Fruit fly (Drosophila melanogaster) whole organism, wandering third instar larva: Measurements from ENCODE around the gene CG11286.

Experiments used
- Abd-B ChIP-seq: fragments of >200 bp; optimal IDR thresholded peaks from 2 replicates; lab custom pipeline; 2017; ENCODE audit warnings: missing biosample characterization, missing genetic modification characterization
- CG32264 ChIP-seq: fragments of 200-800 bp; sonication (Bioruptor generic); optimal IDR thresholded peaks from 2 replicates; lab custom pipeline; 2016; ENCODE audit warnings: missing biosample characterization, missing genetic modification characterization
- CrebA ChIP-seq: fragments of 200-800 bp; sonication (Bioruptor generic); optimal IDR thresholded peaks from 2 replicates; lab custom pipeline; 2016; ENCODE audit warnings: missing biosample characterization, mild to moderate bottlenecking, missing genetic modification characterization, borderline replicate concordance
- Dfd ChIP-seq: fragments of >200 bp; optimal IDR thresholded peaks from 2 replicates; lab custom pipeline; 2017; ENCODE audit warnings: missing biosample characterization, missing genetic modification characterization
- Dif ChIP-seq: fragments of 200-275, 200-300 bp; sonication (Bioruptor generic); optimal IDR thresholded peaks from 2 replicates; lab custom pipeline; 2018; ENCODE audit warnings: missing biosample characterization, missing genetic modification characterization; ENCODE audit not compliant: partially characterized antibody
- GATAd ChIP-seq: sonication (Bioruptor generic); optimal IDR thresholded peaks from 2 replicates; lab custom pipeline; 2016; ENCODE audit warnings: missing biosample characterization, missing genetic modification characterization
- HLH106 ChIP-seq: fragments of 200-800 bp; optimal IDR thresholded peaks from 3 replicates; lab custom pipeline; 2019; ENCODE audit warnings: missing biosample characterization, mild to moderate bottlenecking, missing genetic modification characterization, moderate library complexity
- Hnf4 ChIP-seq: fragments of 200-800 bp; sonication (Bioruptor generic); optimal IDR thresholded peaks from 2 replicates; lab custom pipeline; 2016; ENCODE audit warnings: missing biosample characterization, mild to moderate bottlenecking, missing genetic modification characterization
- Hr78 ChIP-seq: fragments of >200 bp; optimal IDR thresholded peaks from 2 replicates; lab custom pipeline; 2017; ENCODE audit warnings: missing biosample characterization, missing genetic modification characterization
- Hr83 ChIP-seq: fragments of 200-300 bp; sonication (Bioruptor generic); optimal IDR thresholded peaks from 2 replicates; lab custom pipeline; 2016; ENCODE audit warnings: missing biosample characterization, mild to moderate bottlenecking, missing genetic modification characterization, moderate library complexity; ENCODE audit not compliant: poor library complexity, severe bottlenecking
- Jra ChIP-seq: sonication (Bioruptor generic); optimal IDR thresholded peaks from 2 replicates; lab custom pipeline; 2016; ENCODE audit warnings: missing biosample characterization, missing genetic modification characterization
- Mio ChIP-seq: sonication (Bioruptor generic); optimal IDR thresholded peaks from 2 replicates; lab custom pipeline; 2016; ENCODE audit warnings: missing biosample characterization, missing genetic modification characterization
- Myc ChIP-seq: fragments of >200 bp; optimal IDR thresholded peaks from 2 replicates; lab custom pipeline; 2017
- N ChIP-seq: fragments of >200 bp; optimal IDR thresholded peaks from 2 replicates; lab custom pipeline; 2018; ENCODE audit warnings: missing biosample characterization, missing external identifiers, missing genetic modification characterization
- OdsH ChIP-seq: fragments of 200-800 bp; sonication (Bioruptor generic); optimal IDR thresholded peaks from 2 replicates; lab custom pipeline; 2016; ENCODE audit warnings: missing biosample characterization, mild to moderate bottlenecking, missing genetic modification characterization
- Rel ChIP-seq, 2 experiments: fragments of 200-800 bp; sonication (Bioruptor generic) in 1 of 2; optimal IDR thresholded peaks; 2 replicates in 1 of 2; 3 replicates in 1 of 2; lab custom pipeline; 2016 to 2019; ENCODE audit warnings: mild to moderate bottlenecking in 2 of 2, missing biosample characterization in 2 of 2, missing genetic modification characterization in 2 of 2, moderate library complexity in 1 of 2
- Sp1 ChIP-seq: fragments of 200-800 bp; sonication (Bioruptor generic); optimal IDR thresholded peaks from 3 replicates; lab custom pipeline; 2019; ENCODE audit warnings: missing biosample characterization, mild to moderate bottlenecking, missing genetic modification characterization, moderate library complexity
- Vsx2 ChIP-seq: fragments of 200-300, 225-300 bp; sonication (Bioruptor generic); optimal IDR thresholded peaks from 2 replicates; lab custom pipeline; 2018; ENCODE audit warnings: missing biosample characterization, missing genetic modification characterization; ENCODE audit not compliant: partially characterized antibody
- br ChIP-seq: fragments of 200-800 bp; sonication (Bioruptor generic); optimal IDR thresholded peaks from 2 replicates; lab custom pipeline; 2016; ENCODE audit warnings: missing biosample characterization, missing genetic modification characterization
- brk ChIP-seq: fragments of 200-800 bp; sonication (Bioruptor generic); optimal IDR thresholded peaks from 2 replicates; lab custom pipeline; 2016; ENCODE audit warnings: missing biosample characterization, mild to moderate bottlenecking, missing genetic modification characterization
- dl ChIP-seq, 2 experiments: fragments of 175-275, 200-275 bp in 1 of 2; fragments of 200-275 bp in 1 of 2; sonication (Bioruptor generic); optimal IDR thresholded peaks; lab custom pipeline; 2018; ENCODE audit warnings: mild to moderate bottlenecking in 2 of 2, missing biosample characterization in 2 of 2, missing genetic modification characterization in 2 of 2, moderate library complexity in 2 of 2; ENCODE audit not compliant: partially characterized antibody in 2 of 2, insufficient read depth in 1 of 2
- dmrt93B ChIP-seq: fragments of 200-800 bp; sonication (Bioruptor generic); optimal IDR thresholded peaks from 2 replicates; lab custom pipeline; 2018; ENCODE audit warnings: missing biosample characterization, mild to moderate bottlenecking, missing genetic modification characterization
- dsf ChIP-seq: sonication (Bioruptor generic); optimal IDR thresholded peaks from 2 replicates; lab custom pipeline; 2016; ENCODE audit warnings: missing biosample characterization, missing genetic modification characterization, borderline replicate concordance
- ey ChIP-seq: fragments of 200-800 bp; sonication (Bioruptor generic); optimal IDR thresholded peaks from 2 replicates; lab custom pipeline; 2016; ENCODE audit warnings: missing biosample characterization, missing genetic modification characterization
- foxo ChIP-seq, 2 experiments: fragments of 200-800 bp; sonication (Bioruptor generic); optimal IDR thresholded peaks; 2 replicates in 1 of 2; 3 replicates in 1 of 2; lab custom pipeline; 2016 to 2017; ENCODE audit warnings: missing biosample characterization in 2 of 2, missing genetic modification characterization in 2 of 2
- fru ChIP-seq: fragments of 200-800 bp; sonication (Bioruptor generic); optimal IDR thresholded peaks from 3 replicates; lab custom pipeline; 2016; ENCODE audit warnings: missing biosample characterization, mild to moderate bottlenecking, missing genetic modification characterization
- h ChIP-seq: fragments of 200-800 bp; sonication (Bioruptor generic); optimal IDR thresholded peaks from 3 replicates; lab custom pipeline; 2016; ENCODE audit warnings: missing biosample characterization, mild to moderate bottlenecking, missing genetic modification characterization
- lola ChIP-seq: fragments of >200 bp; optimal IDR thresholded peaks from 2 replicates; lab custom pipeline; 2017; ENCODE audit warnings: missing biosample characterization, missing genetic modification characterization
- pan ChIP-seq: fragments of >200 bp; optimal IDR thresholded peaks from 2 replicates; lab custom pipeline; 2017
- psq ChIP-seq: fragments of 200-800 bp; sonication (Bioruptor generic); optimal IDR thresholded peaks from 3 replicates; lab custom pipeline; 2017; ENCODE audit warnings: missing biosample characterization, mild to moderate bottlenecking, missing genetic modification characterization, moderate library complexity
- rgr ChIP-seq: fragments of 200-800 bp; sonication (Bioruptor generic); optimal IDR thresholded peaks from 3 replicates; lab custom pipeline; 2016; ENCODE audit warnings: missing biosample characterization, mild to moderate bottlenecking, missing genetic modification characterization
- sage ChIP-seq: fragments of 200-800 bp; sonication (Bioruptor generic); optimal IDR thresholded peaks from 2 replicates; lab custom pipeline; 2016; ENCODE audit warnings: missing biosample characterization, mild to moderate bottlenecking, missing genetic modification characterization
- sv ChIP-seq: fragments of 200-800 bp; sonication (Bioruptor generic); optimal IDR thresholded peaks from 3 replicates; lab custom pipeline; 2016; ENCODE audit warnings: missing biosample characterization, missing genetic modification characterization
- tai ChIP-seq: sonication (Bioruptor generic); optimal IDR thresholded peaks from 2 replicates; lab custom pipeline; 2016; ENCODE audit warnings: missing biosample characterization, missing genetic modification characterization
- usp ChIP-seq: fragments of >200 bp; optimal IDR thresholded peaks from 2 replicates; lab custom pipeline; 2017; ENCODE audit warnings: missing biosample characterization, missing genetic modification characterization
- woc ChIP-seq: sonication (Bioruptor generic); optimal IDR thresholded peaks from 2 replicates; lab custom pipeline; 2016; ENCODE audit warnings: missing biosample characterization, mild to moderate bottlenecking, missing genetic modification characterization

The CG11286 gene

dm6 chr3R:7804332-7804731 is 32.8 kb upstream of the CG11286 start, which contains the start of gene CG18268:
Gene CG18268, minus strand, starts transcription at chr3R:7804432.
- TF ChIP-seq Abd-B (GFP tag; lab: Kevin White, UChicago): no peak
- TF ChIP-seq Vsx2: no peak
- no peak for TF ChIP-seq psq (GFP tag; lab: Kevin White, UChicago)
- TF ChIP-seq sv (GFP tag; lab: Kevin White, UChicago): no peak
- no peak for TF ChIP-seq woc (GFP tag; lab: Kevin White, UChicago)
- TF ChIP-seq Dif (GFP tag; lab: Kevin White, UChicago): no peak
- TF ChIP-seq foxo (GFP tag; optimal IDR thresholded peaks at IDR 0.05; lab: Kevin White, UChicago): no peak
- TF ChIP-seq br (GFP tag; lab: Kevin White, UChicago): no peak
- TF ChIP-seq fru (GFP tag; lab: Kevin White, UChicago): no peak
- no peak for TF ChIP-seq usp (GFP tag; lab: Kevin White, UChicago)
- no peak for TF ChIP-seq Hr78 (GFP tag; lab: Kevin White, UChicago)
- TF ChIP-seq brk (GFP tag; lab: Kevin White, UChicago): no peak
- no peak for TF ChIP-seq sage (GFP tag; lab: Kevin White, UChicago)
- TF ChIP-seq GATAd (GFP tag; lab: Kevin White, UChicago): no peak
- TF ChIP-seq Hnf4 (GFP tag; lab: Kevin White, UChicago): no peak
- no peak for TF ChIP-seq CG32264 (GFP tag; lab: Kevin White, UChicago)
- TF ChIP-seq, all 38 proteins: peak for 0

dm6 chr3R:7802693-7803092 is 31.1 kb upstream of the CG11286 start, which contains the start of gene CG3014:
Gene CG3014, minus strand, starts transcription at chr3R:7802793.
- TF ChIP-seq sage (GFP tag; lab: Kevin White, UChicago): no peak
- TF ChIP-seq Mio (GFP tag; lab: Kevin White, UChicago): no peak
- TF ChIP-seq brk (GFP tag; lab: Kevin White, UChicago): no peak
- TF ChIP-seq Sp1 (GFP tag; lab: Kevin White, UChicago): no peak
- TF ChIP-seq Hr78 (GFP tag; lab: Kevin White, UChicago): no peak
- no peak for TF ChIP-seq lola (GFP tag; lab: Kevin White, UChicago)
- TF ChIP-seq Jra (GFP tag; lab: Kevin White, UChicago): no peak
- TF ChIP-seq OdsH: no peak
- TF ChIP-seq sv (GFP tag; lab: Kevin White, UChicago): no peak
- no peak for TF ChIP-seq Vsx2
- TF ChIP-seq ey (GFP tag; lab: Kevin White, UChicago): no peak
- no peak for TF ChIP-seq CG32264 (GFP tag; lab: Kevin White, UChicago)
- no peak for TF ChIP-seq tai (GFP tag; lab: Kevin White, UChicago)
- no peak for TF ChIP-seq Myc (lab: Kevin White, UChicago)

dm6 chr3R:7798525-7798924 is 27.0 kb upstream of the CG11286 start, which contains the start of gene CG18744:
Gene CG18744, minus strand, starts transcription at chr3R:7798771.
- no peak for TF ChIP-seq br (GFP tag; lab: Kevin White, UChicago)
- no peak for TF ChIP-seq Rel (GFP tag; optimal IDR thresholded peaks at IDR 0.05; lab: Kevin White, UChicago)
- TF ChIP-seq Rel (tag; optimal IDR thresholded peaks at IDR 0.05; lab: Kevin White, UChicago): no peak
- no peak for TF ChIP-seq sv (GFP tag; lab: Kevin White, UChicago)
- no peak for TF ChIP-seq dl (GFP tag; optimal IDR thresholded peaks at IDR 0.05; lab: Kevin White, UChicago; ENCODE audit: insufficient read depth in 1 of 2, partially characterized antibody in 2 of 2)
- no peak for TF ChIP-seq woc (GFP tag; lab: Kevin White, UChicago)
- TF ChIP-seq ey (GFP tag; lab: Kevin White, UChicago): no peak
- no peak for TF ChIP-seq Dif (GFP tag; lab: Kevin White, UChicago)
- no peak for TF ChIP-seq sage (GFP tag; lab: Kevin White, UChicago)
- no peak for TF ChIP-seq CG32264 (GFP tag; lab: Kevin White, UChicago)
- TF ChIP-seq rgr: no peak
- no peak for TF ChIP-seq tai (GFP tag; lab: Kevin White, UChicago)
- TF ChIP-seq pan: no peak
- TF ChIP-seq dmrt93B: no peak
- TF ChIP-seq Myc (lab: Kevin White, UChicago): no peak
- no peak for TF ChIP-seq N (GFP tag; lab: Kevin White, UChicago)

- TF ChIP-seq Hnf4 (GFP tag; lab: Kevin White, UChicago): no peak
- TF ChIP-seq Hr78 (GFP tag; lab: Kevin White, UChicago): no peak
- TF ChIP-seq Vsx2: peak; percentile 16
- no peak for TF ChIP-seq usp (GFP tag; lab: Kevin White, UChicago)
- no peak for TF ChIP-seq GATAd (GFP tag; lab: Kevin White, UChicago)
- no peak for TF ChIP-seq N (GFP tag; lab: Kevin White, UChicago)
- peak; percentile 48 for TF ChIP-seq Sp1 (GFP tag; lab: Kevin White, UChicago)
- TF ChIP-seq CrebA: peak; percentile 92
- TF ChIP-seq lola (GFP tag; lab: Kevin White, UChicago): no peak
- TF ChIP-seq Dfd (GFP tag; lab: Kevin White, UChicago): no peak
- TF ChIP-seq foxo (GFP tag; optimal IDR thresholded peaks at IDR 0.05; lab: Kevin White, UChicago): peak in 1 of 2 experiments; percentile 80
- TF ChIP-seq Hr83 (GFP tag; lab: Kevin White, UChicago): no peak
- TF ChIP-seq fru (GFP tag; lab: Kevin White, UChicago): no peak
- TF ChIP-seq dmrt93B: no peak
- TF ChIP-seq OdsH: no peak
- TF ChIP-seq Mio (GFP tag; lab: Kevin White, UChicago): no peak
- no peak for TF ChIP-seq HLH106
- no peak for TF ChIP-seq Jra (GFP tag; lab: Kevin White, UChicago)
- TF ChIP-seq dl (GFP tag; optimal IDR thresholded peaks at IDR 0.05; lab: Kevin White, UChicago; ENCODE audit: insufficient read depth in 1 of 2, partially characterized antibody in 2 of 2): no peak
- TF ChIP-seq woc (GFP tag; lab: Kevin White, UChicago): no peak
- TF ChIP-seq ey (GFP tag; lab: Kevin White, UChicago): no peak
- peak; percentile 58 for TF ChIP-seq sage (GFP tag; lab: Kevin White, UChicago)
- no peak for TF ChIP-seq h (GFP tag; lab: Kevin White, UChicago)
- TF ChIP-seq CG32264 (GFP tag; lab: Kevin White, UChicago): peak; percentile 36
- no peak for TF ChIP-seq psq (GFP tag; lab: Kevin White, UChicago)
- no peak for TF ChIP-seq sv (GFP tag; lab: Kevin White, UChicago)
- TF ChIP-seq brk (GFP tag; lab: Kevin White, UChicago): peak; percentile 34
- no peak for TF ChIP-seq dsf (GFP tag; lab: Kevin White, UChicago)
- TF ChIP-seq Dif (GFP tag; lab: Kevin White, UChicago): peak; percentile 38
- TF ChIP-seq br (GFP tag; lab: Kevin White, UChicago): no peak
- no peak for TF ChIP-seq rgr
- no peak for TF ChIP-seq tai (GFP tag; lab: Kevin White, UChicago)
Observed at dm6 chr3R:7793855-7794254, 22.3 kb upstream of the CG11286 start, which contains the start of gene CG2641. Gene CG2641, plus strand, starts transcription at chr3R:7794069.
